Worm (Caenorhabditis elegans) whole organism, young adult: ENCODE data around the gene ZK669.2.

Experiments used
- B0336.3 ChIP-seq: fragments of 200-800 bp; sonication (Bioruptor generic); IDR thresholded peaks from 2 replicates; pipeline ENCODE4 v1.3.6; 2022; ENCODE audit warnings: missing genetic modification characterization, missing compliant biosample characterization
- D2030.7 ChIP-seq: fragments of 200-800 bp; sonication (Bioruptor generic); IDR thresholded peaks from 2 replicates; pipeline ENCODE4 v1.3.6; 2022; ENCODE audit warnings: missing genetic modification reagents, missing genetic modification characterization, missing compliant biosample characterization
- F37B4.10 ChIP-seq: fragments of 200-800 bp; sonication (Bioruptor generic); IDR thresholded peaks from 2 replicates; pipeline ENCODE4 v1.3.6; 2022; ENCODE audit warnings: missing genetic modification characterization, missing compliant biosample characterization
- F52B5.7 ChIP-seq: sonication (generic microtip); optimal IDR thresholded peaks from 2 replicates; lab custom pipeline; 2016; ENCODE audit warnings: mild to moderate bottlenecking, missing genetic modification characterization, missing compliant biosample characterization
- F57A8.1 ChIP-seq: fragments of 200-800 bp; sonication (Bioruptor generic); optimal IDR thresholded peaks from 2 replicates; lab custom pipeline; 2018; ENCODE audit warnings: mild to moderate bottlenecking, missing genetic modification characterization, moderate library complexity, missing compliant biosample characterization
- T26A5.8 ChIP-seq: sonication (generic microtip); optimal IDR thresholded peaks from 2 replicates; lab custom pipeline; 2016; ENCODE audit warnings: missing genetic modification characterization, missing compliant biosample characterization
- Y56A3A.18 ChIP-seq: fragments of 200-800 bp; sonication (Bioruptor generic); IDR thresholded peaks from 2 replicates; pipeline ENCODE4 v1.3.6; 2022; ENCODE audit warnings: missing genetic modification reagents, missing genetic modification characterization, missing compliant biosample characterization
- aptf-2 ChIP-seq: fragments of 200-800 bp; sonication (Bioruptor generic); conservative IDR thresholded peaks from 2 replicates; pipeline ENCODE4 v1.3.6; 2022; ENCODE audit warnings: missing genetic modification reagents, missing genetic modification characterization, missing compliant biosample characterization
- bed-2 ChIP-seq: fragments of 200-800 bp; sonication (Bioruptor generic); IDR thresholded peaks from 2 replicates; pipeline ENCODE4 v1.3.6; 2022; ENCODE audit warnings: missing genetic modification reagents, missing genetic modification characterization, missing compliant biosample characterization
- cebp-1 ChIP-seq, 2 experiments: fragments of 200-800 bp in 1 of 2; sonication (Bioruptor generic) in 1 of 2; sonication (generic microtip) in 1 of 2; IDR thresholded peaks in 1 of 2; optimal IDR thresholded peaks in 1 of 2; 2 replicates each; pipeline versions ENCODE4 v1.3.6 to Lab custom; 2017 to 2022; ENCODE audit warnings: missing compliant biosample characterization in 2 of 2, missing genetic modification characterization in 2 of 2, mild to moderate bottlenecking in 1 of 2, missing genetic modification reagents in 1 of 2, moderate library complexity in 1 of 2
- ceh-27 ChIP-seq: fragments of 200-800 bp; sonication (Bioruptor generic); optimal IDR thresholded peaks from 2 replicates; lab custom pipeline; 2018; ENCODE audit warnings: mild to moderate bottlenecking, missing genetic modification characterization, moderate library complexity, missing compliant biosample characterization
- ceh-91 ChIP-seq: fragments of 200-800 bp; sonication (Bioruptor generic); IDR thresholded peaks from 2 replicates; pipeline ENCODE4 v1.3.6; 2022; ENCODE audit warnings: missing genetic modification reagents, missing genetic modification characterization, missing compliant biosample characterization
- die-1 ChIP-seq: sonication (generic microtip); optimal IDR thresholded peaks from 2 replicates; lab custom pipeline; 2016; ENCODE audit warnings: missing genotype, mild to moderate bottlenecking, missing genetic modification characterization, missing compliant biosample characterization
- dox-1 ChIP-seq: fragments of 200-800 bp; sonication (Bioruptor generic); IDR thresholded peaks from 2 replicates; pipeline ENCODE4 v1.3.6; 2022; ENCODE audit warnings: missing genetic modification reagents, missing genetic modification characterization, missing compliant biosample characterization
- dpff-1 ChIP-seq: sonication (generic microtip); optimal IDR thresholded peaks from 2 replicates; lab custom pipeline; 2017; ENCODE audit warnings: mild to moderate bottlenecking, missing genetic modification characterization, missing compliant biosample characterization
- efl-1 ChIP-seq: fragments of 150-350 bp; optimal IDR thresholded peaks from 2 replicates; lab custom pipeline; 2014; ENCODE audit warnings: missing biosample characterization, missing genetic modification reagents, missing genetic modification characterization
- egl-18 ChIP-seq: fragments of 200-800 bp; sonication (Bioruptor generic); IDR thresholded peaks from 2 replicates; pipeline ENCODE4 v1.3.6; 2022; ENCODE audit warnings: missing genetic modification reagents, missing genetic modification characterization, missing compliant biosample characterization
- ekl-4 ChIP-seq: fragments of 200-800 bp; sonication (Bioruptor generic); IDR thresholded peaks from 2 replicates; pipeline ENCODE4 v1.3.6; 2022; ENCODE audit warnings: missing genetic modification reagents, missing genetic modification characterization, missing compliant biosample characterization
- him-1 ChIP-seq: sonication (generic microtip); optimal IDR thresholded peaks from 2 replicates; lab custom pipeline; 2016; ENCODE audit warnings: missing genotype, missing genetic modification reagents, missing genetic modification characterization, missing compliant biosample characterization
- hlh-12 ChIP-seq: sonication (generic microtip); optimal IDR thresholded peaks from 2 replicates; lab custom pipeline; 2016; ENCODE audit warnings: missing genetic modification characterization, missing compliant biosample characterization
- lin-35 ChIP-seq, 3 experiments: fragments of 150-350 bp in 2 of 3; sonication (generic microtip) in 1 of 3; optimal IDR thresholded peaks; 2 replicates each; lab custom pipeline; 2014 to 2018; ENCODE audit warnings: missing biosample characterization in 3 of 3, missing genetic modification characterization in 3 of 3, missing genetic modification reagents in 3 of 3
- lin-54 ChIP-seq: fragments of 200-800 bp; sonication (Bioruptor generic); optimal IDR thresholded peaks from 2 replicates; lab custom pipeline; 2018; ENCODE audit warnings: mild to moderate bottlenecking, missing genetic modification characterization, missing compliant biosample characterization
- lsl-1 ChIP-seq: fragments of 200-800 bp; sonication (Bioruptor generic); optimal IDR thresholded peaks from 2 replicates; lab custom pipeline; 2018; ENCODE audit warnings: mild to moderate bottlenecking, missing genetic modification characterization, moderate library complexity, missing compliant biosample characterization
- madf-10 ChIP-seq: sonication (generic microtip); optimal IDR thresholded peaks from 2 replicates; lab custom pipeline; 2016; ENCODE audit warnings: mild to moderate bottlenecking, missing genetic modification characterization, missing compliant biosample characterization
- nfya-2 ChIP-seq: fragments of 200-800 bp; sonication (Bioruptor generic); IDR thresholded peaks from 2 replicates; pipeline ENCODE4 v1.3.6; 2022; ENCODE audit warnings: missing genetic modification reagents, missing genetic modification characterization, missing compliant biosample characterization
- nhr-179 ChIP-seq: sonication (generic microtip); optimal IDR thresholded peaks from 2 replicates; lab custom pipeline; 2016; ENCODE audit warnings: mild to moderate bottlenecking, missing genetic modification characterization, missing compliant biosample characterization
- nhr-27 ChIP-seq: fragments of 200-800 bp; sonication (Bioruptor generic); optimal IDR thresholded peaks from 2 replicates; lab custom pipeline; 2018; ENCODE audit warnings: mild to moderate bottlenecking, missing genetic modification characterization, moderate library complexity, missing compliant biosample characterization
- nhr-80 ChIP-seq: sonication (generic microtip); optimal IDR thresholded peaks from 2 replicates; lab custom pipeline; 2016; ENCODE audit warnings: missing genetic modification characterization, missing compliant biosample characterization
- nhr-90 ChIP-seq: sonication (generic microtip); optimal IDR thresholded peaks from 2 replicates; lab custom pipeline; 2016; ENCODE audit warnings: missing genotype, mild to moderate bottlenecking, missing genetic modification characterization, missing compliant biosample characterization
- pbrm-1 ChIP-seq: fragments of 200-800 bp; sonication (Bioruptor generic); IDR thresholded peaks from 2 replicates; pipeline ENCODE4 v1.3.6; 2022; ENCODE audit warnings: missing genetic modification reagents, missing genetic modification characterization, missing compliant biosample characterization
- rcor-1 ChIP-seq: fragments of 200-800 bp; sonication (Bioruptor generic); IDR thresholded peaks from 2 replicates; pipeline ENCODE4 v1.3.6; 2022; ENCODE audit warnings: missing genetic modification reagents, missing genetic modification characterization, missing compliant biosample characterization
- rec-8 ChIP-seq, 2 experiments: sonication (generic microtip); optimal IDR thresholded peaks; 2 replicates each; lab custom pipeline; 2016; ENCODE audit warnings: mild to moderate bottlenecking in 2 of 2, missing genetic modification characterization in 2 of 2, missing genetic modification reagents in 2 of 2, missing genotype in 2 of 2, missing biosample characterization in 1 of 2, missing compliant biosample characterization in 1 of 2, moderate library complexity in 1 of 2
- sea-2 ChIP-seq: fragments of 200-800 bp; sonication (Bioruptor generic); IDR thresholded peaks from 2 replicates; pipeline ENCODE4 v1.3.6; 2022; ENCODE audit warnings: missing genetic modification characterization, missing compliant biosample characterization
- snpc-1.3 ChIP-seq: sonication (generic microtip); optimal IDR thresholded peaks from 2 replicates; lab custom pipeline; 2017; ENCODE audit warnings: missing genetic modification characterization, mild to moderate bottlenecking, missing compliant biosample characterization, antibody characterized with exemption, moderate library complexity, missing genotype, missing genetic modification reagents; ENCODE audit not compliant: insufficient read depth
- snpc-3.4 ChIP-seq: sonication (generic microtip); optimal IDR thresholded peaks from 2 replicates; lab custom pipeline; 2017; ENCODE audit warnings: missing genetic modification characterization, mild to moderate bottlenecking, missing compliant biosample characterization, antibody characterized with exemption, moderate library complexity, missing genotype, missing genetic modification reagents
- sptf-2 ChIP-seq: fragments of 200-800 bp; sonication (Bioruptor generic); optimal IDR thresholded peaks from 2 replicates; lab custom pipeline; 2018; ENCODE audit warnings: mild to moderate bottlenecking, missing genetic modification characterization, missing compliant biosample characterization
- tbp1 ChIP-seq: fragments of 200-800 bp; sonication (Bioruptor generic); optimal IDR thresholded peaks from 2 replicates; lab custom pipeline; 2018; ENCODE audit warnings: mild to moderate bottlenecking, missing genetic modification characterization, missing compliant biosample characterization
- xnd-1 ChIP-seq: sonication (generic microtip); optimal IDR thresholded peaks from 2 replicates; lab custom pipeline; 2016; ENCODE audit warnings: missing genotype, missing genetic modification reagents, missing genetic modification characterization, missing compliant biosample characterization
- ztf-18 ChIP-seq: sonication (generic microtip); optimal IDR thresholded peaks from 2 replicates; lab custom pipeline; 2016; ENCODE audit warnings: missing genotype, mild to moderate bottlenecking, missing genetic modification characterization, missing compliant biosample characterization
- ztf-25 ChIP-seq: fragments of 200-800 bp; sonication (Bioruptor generic); IDR thresholded peaks from 2 replicates; pipeline ENCODE4 v1.3.6; 2022; ENCODE audit warnings: missing genetic modification reagents, missing genetic modification characterization, missing compliant biosample characterization
- ztf-3 ChIP-seq: fragments of 200-800 bp; sonication (Bioruptor generic); optimal IDR thresholded peaks from 2 replicates; lab custom pipeline; 2018; ENCODE audit warnings: mild to moderate bottlenecking, missing genetic modification characterization, missing compliant biosample characterization
- ztf-6 ChIP-seq: fragments of 200-800 bp; sonication (Bioruptor generic); IDR thresholded peaks from 2 replicates; pipeline ENCODE4 v1.3.6; 2022; ENCODE audit warnings: missing genetic modification reagents, missing genetic modification characterization, missing compliant biosample characterization

The ZK669.2 gene

ce11 chrII:7938078-7938477 is at the start of gene ZK669.2:
Gene ZK669.2 (minus strand): TSS chrII:7938178.
- no peak for TF ChIP-seq ztf-6 (GFP tag; lab: Robert Waterston, UW)
- TF ChIP-seq bed-2 (GFP tag; lab: Robert Waterston, UW), result no peak
- no peak for TF ChIP-seq ztf-18 (tag; lab: Kevin White, UChicago)
- no peak for TF ChIP-seq madf-10 (tag; lab: Kevin White, UChicago)
- no peak for TF ChIP-seq ekl-4 (GFP tag; lab: Robert Waterston, UW)
- TF ChIP-seq snpc-3.4 (tag; lab: Kevin White, UChicago), result no peak
- no peak for TF ChIP-seq lin-54
- TF ChIP-seq B0336.3 (GFP tag; lab: Robert Waterston, UW), result no peak
- no peak for TF ChIP-seq efl-1 (GFP tag; lab: Kevin White, UChicago)
- TF ChIP-seq sea-2 (GFP tag; lab: Robert Waterston, UW), result no peak
- no peak for TF ChIP-seq pbrm-1 (GFP tag; lab: Robert Waterston, UW)
- no peak for TF ChIP-seq ztf-25
- TF ChIP-seq ceh-91 (GFP tag; lab: Robert Waterston, UW), result no peak
- no peak for TF ChIP-seq F57A8.1
- TF ChIP-seq hlh-12 (tag; lab: Kevin White, UChicago), result no peak

ce11 chrII:7986928-7987327 is 49.0 kb upstream of the ZK669.2 start:
- TF ChIP-seq lin-35 (GFP tag; optimal IDR thresholded peaks at IDR 0.05; lab: Kevin White, UChicago) (peak in 1 of 3 experiments; percentile 33), nhr-90 (tag; lab: Kevin White, UChicago) (no peak), nhr-80 (tag; lab: Kevin White, UChicago) (no peak), nhr-27 (no peak), snpc-1.3 (tag; lab: Kevin White, UChicago) (no peak), sptf-2 (no peak), ztf-3 (no peak)

- TF ChIP-seq cebp-1 (GFP tag; IDR thresholded peaks at IDR 0.05; lab: Robert Waterston, UW), result no peak
- TF ChIP-seq cebp-1 (tag; optimal IDR thresholded peaks at IDR 0.05; lab: Kevin White, UChicago), result no peak
- TF ChIP-seq egl-18 (GFP tag; lab: Robert Waterston, UW), result no peak
- TF ChIP-seq T26A5.8, result no peak
- TF ChIP-seq ceh-27, result peak; percentile 37
- no peak for TF ChIP-seq lsl-1 (GFP tag; lab: Kevin White, UChicago)
- no peak for TF ChIP-seq madf-10 (tag; lab: Kevin White, UChicago)
- 0 out of 2 replicates have a peak, but pooled peaks have one; percentile 35 for TF ChIP-seq dox-1 (GFP tag; lab: Robert Waterston, UW)
- TF ChIP-seq F52B5.7 (tag; lab: Kevin White, UChicago), result no peak
- TF ChIP-seq D2030.7 (GFP tag; lab: Robert Waterston, UW), result no peak
Measured at ce11 chrII:7985029-7985428, 47.1 kb upstream of the ZK669.2 start.

- TF ChIP-seq xnd-1 (tag; lab: Kevin White, UChicago) (no peak), Y56A3A.18 (GFP tag; lab: Robert Waterston, UW) (no peak), him-1 (tag; lab: Kevin White, UChicago) (no peak), snpc-1.3 (tag; lab: Kevin White, UChicago) (no peak), rcor-1 (GFP tag; lab: Robert Waterston, UW) (no peak), F37B4.10 (no peak), aptf-2 (GFP tag; lab: Robert Waterston, UW) (no peak), dpff-1 (no peak), die-1 (tag; lab: Kevin White, UChicago) (no peak), tbp1 (no peak), F52B5.7 (tag; lab: Kevin White, UChicago) (no peak), rec-8 (tag; optimal IDR thresholded peaks at IDR 0.05; lab: Kevin White, UChicago) (no peak), nfya-2 (GFP tag; lab: Robert Waterston, UW) (no peak), lsl-1 (GFP tag; lab: Kevin White, UChicago) (no peak), madf-10 (tag; lab: Kevin White, UChicago) (no peak), nhr-179 (tag; lab: Kevin White, UChicago) (no peak)
- TF ChIP-seq, all 124 proteins: peak for 0
Measured at ce11 chrII:7984071-7984470, 46.1 kb upstream of the ZK669.2 start.
